Fruit fly (Drosophila melanogaster) Kc167 (cell line): ENCODE data around the gene pll.

Source experiments
- h ChIP-seq: fragments of >200 bp; optimal IDR thresholded peaks from 3 replicates; lab custom pipeline; 2018; ENCODE audit warnings: missing external identifiers
- insv ChIP-seq: fragments of >200 bp; optimal IDR thresholded peaks from 3 replicates; lab custom pipeline; 2018; ENCODE audit warnings: missing external identifiers
- psq ChIP-seq: fragments of >200 bp; optimal IDR thresholded peaks from 2 replicates; lab custom pipeline; 2017; ENCODE audit warnings: missing external identifiers
- ttk ChIP-seq: sonication (Bioruptor generic); optimal IDR thresholded peaks from 2 replicates; lab custom pipeline; 2017; ENCODE audit warnings: missing external identifiers

DNA sequence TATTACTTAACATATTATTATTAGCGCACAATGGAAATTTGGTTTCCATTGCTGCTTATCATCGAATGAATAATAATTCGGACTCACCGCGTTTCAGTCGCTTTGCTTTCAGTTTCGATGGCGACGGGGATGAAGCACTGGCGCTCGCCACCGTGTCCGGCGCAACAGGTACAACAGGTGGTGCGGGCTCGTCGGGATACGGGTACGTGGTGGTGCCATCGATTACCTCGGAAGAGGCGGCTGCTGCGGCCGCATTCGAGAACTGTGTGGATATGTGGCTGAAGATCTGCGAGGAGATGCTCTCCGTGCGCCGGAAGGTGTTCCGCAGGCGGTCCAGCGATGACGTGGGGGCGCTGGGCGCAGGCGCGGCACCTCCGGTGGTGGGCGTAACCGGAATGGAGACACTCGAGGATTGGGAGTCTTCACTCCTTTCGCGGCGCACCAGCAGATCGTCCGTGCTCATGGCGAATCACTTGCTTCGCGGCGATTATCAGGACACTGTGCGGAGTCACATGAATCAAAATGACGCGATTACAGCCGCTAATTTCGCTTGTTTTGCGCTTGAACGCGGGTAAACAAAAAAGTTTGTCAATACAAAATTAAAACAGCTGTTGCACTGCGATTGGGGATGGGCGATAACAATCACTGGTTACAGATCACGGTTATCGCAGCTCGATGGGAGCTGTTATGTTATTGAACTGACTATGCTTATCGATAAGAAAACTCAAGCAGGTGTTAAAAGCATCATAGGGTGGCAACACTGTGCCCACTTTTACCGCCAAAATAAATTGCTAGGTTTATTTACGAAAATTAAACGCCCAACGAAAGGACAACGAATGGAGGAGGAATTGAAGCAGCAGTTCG lies 14.3 kb downstream of the pll start, which contains the start of the genes CG31064 and PolA2:
- TF ChIP-seq ttk (no peak), h (lab: Kevin White, UChicago) (no peak), insv (lab: Kevin White, UChicago) (no peak), psq (lab: Kevin White, UChicago) (no peak)
